Worm (Caenorhabditis elegans): Measurements from ENCODE around the gene Y32B12A.5.

ce11 chrV:16479275-16479674 lies 8.1 kb downstream of the Y32B12A.5 start, which contains the start of gene T08G3.11:
- no peak for TF ChIP-seq pha-4 (tag; optimal IDR thresholded peaks at IDR 0.05)
- no peak for TF ChIP-seq mls-2 (tag; optimal IDR thresholded peaks at IDR 0.05)
- TF ChIP-seq snpc-4 (tag; optimal IDR thresholded peaks at IDR 0.05), result no peak
- TF ChIP-seq unc-39 (tag; optimal IDR thresholded peaks at IDR 0.05), result no peak
- no peak for TF ChIP-seq elt-1 (tag; optimal IDR thresholded peaks at IDR 0.05; ENCODE audit: borderline replicate concordance, insufficient read depth)

Measured in whole organism, mixed stage, embryonic.